Worm (Caenorhabditis elegans) whole organism, late embryonic: ENCODE data around the gene srz-42.

Experiments used
- K09A11.1 ChIP-seq: sonication (generic microtip); optimal IDR thresholded peaks from 2 replicates; lab custom pipeline; 2017; ENCODE audit warnings: antibody characterized with exemption, mild to moderate bottlenecking, missing genetic modification characterization, missing compliant biosample characterization; ENCODE audit not compliant: insufficient read depth
- ama-1 ChIP-seq: fragments of 150-350 bp; optimal IDR thresholded peaks from 2 replicates; lab custom pipeline; 2014
- ceh-45 ChIP-seq: fragments of 200-800 bp; sonication (Bioruptor generic); IDR thresholded peaks from 2 replicates; pipeline ENCODE4 v1.3.6; 2022; ENCODE audit warnings: missing genetic modification reagents, missing genetic modification characterization, missing compliant biosample characterization
- ceh-48 ChIP-seq: sonication (generic microtip); optimal IDR thresholded peaks from 2 replicates; lab custom pipeline; 2016; ENCODE audit warnings: missing genetic modification characterization, inconsistent platforms, missing compliant biosample characterization
- elt-2 ChIP-seq: sonication (generic microtip); optimal IDR thresholded peaks from 2 replicates; lab custom pipeline; 2016; ENCODE audit warnings: missing genetic modification reagents, missing genetic modification characterization, missing compliant biosample characterization
- fkh-10 ChIP-seq: fragments of 150-350 bp; optimal IDR thresholded peaks from 2 replicates; lab custom pipeline; 2014; ENCODE audit warnings: missing biosample characterization, missing genetic modification reagents, missing genetic modification characterization
- hlh-8 ChIP-seq: sonication (generic microtip); optimal IDR thresholded peaks from 2 replicates; lab custom pipeline; 2016; ENCODE audit warnings: missing genotype, missing genetic modification characterization, missing compliant biosample characterization
- nhr-232 ChIP-seq: sonication (generic microtip); optimal IDR thresholded peaks from 2 replicates; lab custom pipeline; 2016; ENCODE audit warnings: missing genetic modification characterization, missing compliant biosample characterization
- odd-2 ChIP-seq: sonication (generic microtip); optimal IDR thresholded peaks from 2 replicates; lab custom pipeline; 2017; ENCODE audit warnings: antibody characterized with exemption, mild to moderate bottlenecking, missing genetic modification characterization, missing compliant biosample characterization
- pag-3 ChIP-seq: sonication (generic microtip); optimal IDR thresholded peaks from 2 replicates; lab custom pipeline; 2016; ENCODE audit warnings: missing compliant biosample characterization, missing genetic modification characterization, borderline replicate concordance
- pha-4 ChIP-seq: fragments of 150-350 bp; optimal IDR thresholded peaks from 2 replicates; lab custom pipeline; 2018; ENCODE audit warnings: missing biosample characterization, missing genetic modification reagents, missing genetic modification characterization
- sox-4 ChIP-seq: sonication (generic microtip); optimal IDR thresholded peaks from 2 replicates; lab custom pipeline; 2017; ENCODE audit warnings: mild to moderate bottlenecking, missing genetic modification characterization, inconsistent platforms, missing compliant biosample characterization
- tbx-2 ChIP-seq: sonication (generic microtip); optimal IDR thresholded peaks from 2 replicates; lab custom pipeline; 2016; ENCODE audit warnings: missing genetic modification characterization, missing compliant biosample characterization
- unc-3 ChIP-seq, 2 experiments: fragments of 200-800 bp in 1 of 2; sonication (Bioruptor generic) in 1 of 2; sonication (generic microtip) in 1 of 2; conservative IDR thresholded peaks in 1 of 2; optimal IDR thresholded peaks in 1 of 2; 2 replicates each; pipeline versions ENCODE4 v1.3.6 to Lab custom; 2016 to 2022; ENCODE audit warnings: missing compliant biosample characterization in 2 of 2, missing genetic modification characterization in 2 of 2, missing genetic modification reagents in 1 of 2

DNA sequence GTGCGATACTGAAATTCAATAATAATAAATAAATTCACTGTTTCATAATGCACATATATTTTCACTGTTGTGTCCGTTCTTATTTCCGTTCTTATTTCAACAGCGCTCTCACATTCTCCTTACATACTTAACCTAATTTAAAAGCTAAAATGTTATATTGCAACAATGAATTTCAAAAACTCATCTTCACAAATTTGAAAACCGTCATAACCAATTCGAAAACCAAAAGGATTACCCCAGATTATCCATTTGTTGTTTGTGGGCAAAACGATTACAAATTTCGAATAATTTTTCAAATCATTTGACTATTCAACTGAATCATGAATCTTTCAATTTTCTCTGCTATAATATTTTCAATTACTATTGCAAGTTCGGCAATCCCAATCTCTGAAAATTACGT lies 43.0 kb downstream of the srz-42 start, which contains the start of gene R05A10.4:
- TF ChIP-seq nhr-232 (tag; lab: Kevin White, UChicago) (no peak), pha-4 (no peak), ceh-45 (GFP tag; lab: Robert Waterston, UW) (no peak), ceh-48 (tag; lab: Kevin White, UChicago) (no peak), ama-1 (no peak), unc-3 (GFP tag; conservative IDR thresholded peaks at IDR 0.05; lab: Robert Waterston, UW) (no peak), unc-3 (tag; optimal IDR thresholded peaks at IDR 0.05; lab: Kevin White, UChicago) (no peak), hlh-8 (tag; lab: Kevin White, UChicago) (no peak), fkh-10 (GFP tag; lab: Kevin White, UChicago) (no peak), K09A11.1 (tag; lab: Kevin White, UChicago) (no peak), sox-4 (tag; lab: Kevin White, UChicago) (no peak), tbx-2 (tag; lab: Kevin White, UChicago) (no peak), odd-2 (tag; lab: Kevin White, UChicago) (no peak), pag-3 (tag; lab: Kevin White, UChicago) (no peak), elt-2 (tag; lab: Kevin White, UChicago) (no peak)
